Worm (Caenorhabditis elegans) whole organism, L4/young adult: Measurements from ENCODE around the gene dpy-6.
"Not testable (repeated sequence)": the region's sequence is repeated elsewhere in the genome, so short reads cannot be mapped to it uniquely, and the experiment has no call there.

Experiments
- W03F9.2 ChIP-seq: fragments of 150-350 bp; optimal IDR thresholded peaks from 2 replicates; lab custom pipeline; 2014; ENCODE audit warnings: missing biosample characterization, missing genetic modification characterization
- dao-5 ChIP-seq: sonication (generic microtip); optimal IDR thresholded peaks from 2 replicates; lab custom pipeline; 2016; ENCODE audit warnings: missing genotype, missing genetic modification characterization, moderate library complexity, missing compliant biosample characterization
- him-1 ChIP-seq: sonication (generic microtip); optimal IDR thresholded peaks from 2 replicates; lab custom pipeline; 2016; ENCODE audit warnings: missing genotype, missing genetic modification reagents, missing genetic modification characterization, missing compliant biosample characterization

DNA sequence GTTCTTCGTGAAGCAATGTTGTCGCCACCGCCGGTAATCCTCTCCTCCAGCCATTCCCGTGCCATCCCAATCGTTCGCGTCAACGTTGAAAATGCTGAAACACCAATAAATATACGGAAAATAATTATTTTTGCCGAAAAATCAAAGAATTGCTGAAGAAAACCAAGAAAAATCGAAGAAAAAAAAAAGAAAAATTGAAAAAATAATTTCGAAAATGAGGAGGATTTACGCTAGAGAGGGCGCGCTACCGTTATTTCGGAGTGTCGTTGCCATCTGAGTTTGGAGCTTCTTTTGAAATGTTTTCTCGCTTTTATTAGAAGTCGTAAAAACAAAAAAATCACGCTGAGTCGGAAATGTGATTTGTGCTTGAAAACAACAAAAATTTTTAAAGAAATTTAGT lies 44.7 kb downstream of the dpy-6 start, which contains the start of gene F08F1.9:
- TF ChIP-seq W03F9.2 (tag; lab: Kevin White, UChicago); dao-5; him-1 (tag; lab: Kevin White, UChicago): not testable (repeated sequence)
